Worm (Caenorhabditis elegans): ENCODE data around the gene sra-7.

DNA sequence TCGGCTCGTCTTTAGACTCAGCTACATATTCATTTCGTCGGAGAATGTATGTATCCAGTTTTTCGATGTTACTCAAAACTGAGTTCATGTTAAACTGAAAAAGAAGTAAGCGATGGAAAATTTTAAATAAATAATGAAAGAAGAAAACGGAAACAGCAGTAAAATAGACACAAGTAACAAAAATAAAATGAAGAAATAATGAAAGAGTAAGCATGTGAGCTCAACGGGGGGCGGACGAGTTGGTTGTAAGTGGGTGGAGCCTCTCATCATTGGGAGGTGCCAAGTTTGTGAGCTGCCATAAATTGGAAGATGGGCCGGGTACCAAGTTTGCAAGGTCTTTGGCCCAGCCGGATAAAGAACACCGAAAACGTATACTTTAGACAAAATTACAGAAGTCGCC lies 39.0 kb downstream of the sra-7 start, which contains the start of gene wee-1.1:
- no peak for TF ChIP-seq flt-1 (GFP tag; IDR thresholded peaks at IDR 0.05)
- TF ChIP-seq med-1 (GFP tag; optimal IDR thresholded peaks at IDR 0.05; ENCODE audit: insufficient read depth) = no peak
- no peak for TF ChIP-seq tab-1 (GFP tag; IDR thresholded peaks at IDR 0.05)
- TF ChIP-seq T22C8.4 (GFP tag; IDR thresholded peaks at IDR 0.05) = no peak
- TF ChIP-seq ztf-29 (GFP tag; IDR thresholded peaks at IDR 0.05) = no peak
- TF ChIP-seq klf-2 (GFP tag; conservative IDR thresholded peaks at IDR 0.05) = no peak

Data from whole organism, midembryonic.